Worm (Caenorhabditis elegans) whole organism, L4 larva: ENCODE measurements around the gene dct-18.

ENCODE experiments used
- F26F4.8 ChIP-seq: fragments of 200-800 bp; sonication (Bioruptor generic); conservative IDR thresholded peaks from 2 replicates; pipeline ENCODE4 v1.3.6; 2022; ENCODE audit warnings: missing genetic modification characterization, missing compliant biosample characterization
- F37D6.2 ChIP-seq: sonication (generic microtip); optimal IDR thresholded peaks from 2 replicates; lab custom pipeline; 2016; ENCODE audit warnings: mild to moderate bottlenecking, missing genetic modification characterization, missing compliant biosample characterization
- T20F7.1 ChIP-seq: fragments of 200-800 bp; sonication (Bioruptor generic); optimal IDR thresholded peaks from 2 replicates; lab custom pipeline; 2018; ENCODE audit warnings: mild to moderate bottlenecking, missing genetic modification characterization, missing compliant biosample characterization
- Y105C5A.15 ChIP-seq: fragments of 200-800 bp; sonication (Bioruptor generic); IDR thresholded peaks from 2 replicates; pipeline ENCODE4 v1.3.6; 2022; ENCODE audit warnings: missing genetic modification characterization, missing compliant biosample characterization
- Y48G9A.11 ChIP-seq: fragments of 200-800 bp; sonication (Bioruptor generic); IDR thresholded peaks from 2 replicates; pipeline ENCODE4 v1.3.6; 2022; ENCODE audit warnings: missing genetic modification reagents, missing genetic modification characterization, missing compliant biosample characterization
- Y5F2A.4 ChIP-seq: fragments of 200-800 bp; sonication (Bioruptor generic); optimal IDR thresholded peaks from 2 replicates; lab custom pipeline; 2018; ENCODE audit warnings: mild to moderate bottlenecking, missing genetic modification characterization, missing compliant biosample characterization
- ZK546.5 ChIP-seq, 2 experiments: sonication (generic microtip); optimal IDR thresholded peaks; 2 replicates each; lab custom pipeline; 2017; ENCODE audit warnings: missing biosample characterization in 2 of 2, missing genetic modification characterization in 2 of 2
- aly-2 ChIP-seq: sonication (generic microtip); optimal IDR thresholded peaks from 2 replicates; lab custom pipeline; 2018; ENCODE audit warnings: missing biosample characterization, missing genetic modification characterization
- ceh-32 ChIP-seq: sonication (generic microtip); optimal IDR thresholded peaks from 2 replicates; lab custom pipeline; 2016; ENCODE audit warnings: mild to moderate bottlenecking, missing genetic modification characterization, missing compliant biosample characterization; ENCODE audit not compliant: poor library complexity
- ceh-44 ChIP-seq: fragments of 200-800 bp; sonication (Bioruptor generic); IDR thresholded peaks from 2 replicates; pipeline ENCODE4 v1.3.6; 2022; ENCODE audit warnings: missing genetic modification reagents, missing genetic modification characterization, missing compliant biosample characterization
- ceh-82 ChIP-seq: sonication (generic microtip); optimal IDR thresholded peaks from 2 replicates; lab custom pipeline; 2017; ENCODE audit warnings: missing biosample characterization, missing genetic modification characterization
- ctbp-1 ChIP-seq: fragments of 200-800 bp; sonication (Bioruptor generic); IDR thresholded peaks from 2 replicates; pipeline ENCODE4 v1.3.6; 2022; ENCODE audit warnings: missing genetic modification reagents, missing genetic modification characterization, missing compliant biosample characterization
- daf-8 ChIP-seq: fragments of 200-800 bp; sonication (Bioruptor generic); IDR thresholded peaks from 2 replicates; pipeline ENCODE4 v1.3.6; 2022; ENCODE audit warnings: missing genetic modification characterization, missing compliant biosample characterization
- dmd-9 ChIP-seq: fragments of 200-800 bp; sonication (Bioruptor generic); IDR thresholded peaks from 2 replicates; pipeline ENCODE4 v1.3.6; 2022; ENCODE audit warnings: missing genetic modification reagents, missing genetic modification characterization, missing compliant biosample characterization
- dve-1 ChIP-seq: sonication (generic microtip); optimal IDR thresholded peaks from 2 replicates; lab custom pipeline; 2017; ENCODE audit warnings: antibody characterized with exemption, mild to moderate bottlenecking, missing genetic modification characterization, missing compliant biosample characterization; ENCODE audit not compliant: insufficient read depth
- egl-27 ChIP-seq: sonication (generic microtip); optimal IDR thresholded peaks from 3 replicates; lab custom pipeline; 2017; ENCODE audit warnings: missing biosample characterization, missing genetic modification reagents, missing genetic modification characterization
- egl-43 ChIP-seq: fragments of 200-800 bp; sonication (Bioruptor generic); IDR thresholded peaks from 2 replicates; pipeline ENCODE4 v1.3.6; 2022; ENCODE audit warnings: missing genetic modification reagents, missing genetic modification characterization, missing compliant biosample characterization
- fkh-10 ChIP-seq: fragments of 150-350 bp; optimal IDR thresholded peaks from 2 replicates; lab custom pipeline; 2014; ENCODE audit warnings: missing biosample characterization, missing genetic modification reagents, missing genetic modification characterization
- gei-8 ChIP-seq: fragments of 200-800 bp; sonication (Bioruptor generic); optimal IDR thresholded peaks from 2 replicates; lab custom pipeline; 2018; ENCODE audit warnings: mild to moderate bottlenecking, missing genetic modification characterization, missing compliant biosample characterization
- hif-1 ChIP-seq, 2 experiments: sonication (generic microtip); optimal IDR thresholded peaks; 2 replicates each; lab custom pipeline; 2016 to 2017; ENCODE audit warnings: missing compliant biosample characterization in 2 of 2, missing genetic modification characterization in 2 of 2, missing genetic modification reagents in 2 of 2, missing genotype in 2 of 2, mild to moderate bottlenecking in 1 of 2
- hlh-11 ChIP-seq: fragments of 200-800 bp; sonication (Bioruptor generic); optimal IDR thresholded peaks from 2 replicates; lab custom pipeline; 2018; ENCODE audit warnings: mild to moderate bottlenecking, missing genetic modification characterization, missing compliant biosample characterization
- hlh-30 ChIP-seq: sonication (generic microtip); optimal IDR thresholded peaks from 2 replicates; lab custom pipeline; 2017; ENCODE audit warnings: antibody characterized with exemption, mild to moderate bottlenecking, missing genetic modification characterization, missing compliant biosample characterization; ENCODE audit not compliant: insufficient read depth
- jun-1 ChIP-seq: fragments of 150-350 bp; optimal IDR thresholded peaks from 2 replicates; lab custom pipeline; 2014; ENCODE audit warnings: missing biosample characterization, missing genetic modification reagents, missing genetic modification characterization
- lir-3 ChIP-seq: sonication (generic microtip); optimal IDR thresholded peaks from 2 replicates; lab custom pipeline; 2016; ENCODE audit warnings: mild to moderate bottlenecking, missing genetic modification characterization, missing compliant biosample characterization
- lsy-2 ChIP-seq, 2 experiments: fragments of 150-350 bp in 1 of 2; sonication (generic microtip) in 1 of 2; optimal IDR thresholded peaks; 2 replicates each; lab custom pipeline; 2014 to 2017; ENCODE audit warnings: missing biosample characterization in 2 of 2, missing genetic modification characterization in 2 of 2
- madf-5 ChIP-seq, 2 experiments: fragments of 200-800 bp; sonication (Bioruptor generic); IDR thresholded peaks; 2 replicates each; pipeline ENCODE4 v1.3.6; 2022; ENCODE audit warnings: missing compliant biosample characterization in 2 of 2, missing genetic modification characterization in 2 of 2
- mdl-1 ChIP-seq, 2 experiments: fragments of 150-350 bp in 1 of 2; sonication (generic microtip) in 1 of 2; optimal IDR thresholded peaks; 2 replicates each; lab custom pipeline; 2014 to 2017; ENCODE audit warnings: missing biosample characterization in 2 of 2, missing genetic modification characterization in 2 of 2
- mdt-29 ChIP-seq: fragments of 200-800 bp; sonication (Bioruptor generic); IDR thresholded peaks from 2 replicates; pipeline ENCODE4 v1.3.6; 2022; ENCODE audit warnings: missing genetic modification reagents, missing genetic modification characterization, missing compliant biosample characterization
- mep-1 ChIP-seq: fragments of 150-350 bp; sonication (generic microtip); optimal IDR thresholded peaks from 3 replicates; lab custom pipeline; 2014; ENCODE audit warnings: missing biosample characterization, missing genetic modification characterization
- mes-2 ChIP-seq: sonication (generic microtip); optimal IDR thresholded peaks from 2 replicates; lab custom pipeline; 2016; ENCODE audit warnings: missing genotype, mild to moderate bottlenecking, missing genetic modification characterization, missing compliant biosample characterization; ENCODE audit not compliant: poor library complexity, severe bottlenecking
- mxl-3 ChIP-seq: fragments of 200-800 bp; sonication (Bioruptor generic); optimal IDR thresholded peaks from 2 replicates; lab custom pipeline; 2018; ENCODE audit warnings: mild to moderate bottlenecking, missing genetic modification characterization, missing compliant biosample characterization
- nhr-10 ChIP-seq: fragments of 150-350 bp; optimal IDR thresholded peaks from 2 replicates; lab custom pipeline; 2014; ENCODE audit warnings: missing biosample characterization, missing genetic modification characterization
- nhr-25 ChIP-seq: sonication (generic microtip); optimal IDR thresholded peaks from 2 replicates; lab custom pipeline; 2017; ENCODE audit warnings: missing genetic modification characterization, mild to moderate bottlenecking, missing compliant biosample characterization, antibody characterized with exemption, moderate library complexity, borderline replicate concordance; ENCODE audit not compliant: insufficient read depth
- nhr-28 ChIP-seq: fragments of 150-350 bp; optimal IDR thresholded peaks from 2 replicates; lab custom pipeline; 2014; ENCODE audit warnings: missing biosample characterization, missing genetic modification characterization
- nhr-6 ChIP-seq: fragments of 150-350 bp; optimal IDR thresholded peaks from 2 replicates; lab custom pipeline; 2014; ENCODE audit warnings: missing biosample characterization, missing genetic modification characterization
- pha-4 ChIP-seq, 2 experiments: fragments of 150-350 bp in 1 of 2; fragments of 200-800 bp in 1 of 2; sonication (Bioruptor generic) in 1 of 2; IDR thresholded peaks in 1 of 2; optimal IDR thresholded peaks in 1 of 2; 2 replicates each; pipeline versions ENCODE4 v1.3.6 to Lab custom; 2014 to 2022; ENCODE audit warnings: missing genetic modification characterization in 2 of 2, missing genetic modification reagents in 2 of 2, missing biosample characterization in 1 of 2, missing compliant biosample characterization in 1 of 2
- php-3 ChIP-seq: fragments of 200-800 bp; sonication (Bioruptor generic); IDR thresholded peaks from 2 replicates; pipeline ENCODE4 v1.3.6; 2022; ENCODE audit warnings: missing genetic modification reagents, missing genetic modification characterization, missing compliant biosample characterization
- pqm-1 ChIP-seq: sonication (generic microtip); optimal IDR thresholded peaks from 2 replicates; lab custom pipeline; 2017; ENCODE audit warnings: missing biosample characterization, missing genetic modification characterization
- rbr-2 ChIP-seq: sonication (generic microtip); optimal IDR thresholded peaks from 2 replicates; lab custom pipeline; 2016; ENCODE audit warnings: missing genotype, missing genetic modification characterization, missing compliant biosample characterization
- snpc-1.2 ChIP-seq: fragments of 200-800 bp; sonication (Bioruptor generic); IDR thresholded peaks from 2 replicates; pipeline ENCODE4 v1.3.6; 2022; ENCODE audit warnings: missing genetic modification reagents, missing genetic modification characterization, missing compliant biosample characterization
- snpc-4 ChIP-seq: fragments of 150-350 bp; optimal IDR thresholded peaks from 2 replicates; lab custom pipeline; 2014; ENCODE audit warnings: missing biosample characterization, missing genetic modification characterization
- unc-130 ChIP-seq: sonication (generic microtip); optimal IDR thresholded peaks from 2 replicates; lab custom pipeline; 2016; ENCODE audit warnings: missing genetic modification reagents, missing genetic modification characterization, missing compliant biosample characterization
- unc-39 ChIP-seq: sonication (generic microtip); optimal IDR thresholded peaks from 2 replicates; lab custom pipeline; 2017; ENCODE audit warnings: missing biosample characterization, missing genetic modification characterization
- unc-62 ChIP-seq, 3 experiments: fragments of 150-350 bp in 1 of 3; sonication (generic microtip); optimal IDR thresholded peaks in 2 of 3; peaks in 1 of 3; 1 replicate in 1 of 3; 2 replicates in 2 of 3; lab custom pipeline; 2014 to 2017; ENCODE audit warnings: missing biosample characterization in 3 of 3, missing genetic modification characterization in 3 of 3, missing genetic modification reagents in 3 of 3, missing genotype in 1 of 3
- zfp-3 ChIP-seq: fragments of 200-800 bp; sonication (Bioruptor generic); conservative IDR thresholded peaks from 2 replicates; pipeline ENCODE4 v1.3.6; 2022; ENCODE audit warnings: missing genetic modification reagents, missing genetic modification characterization, missing compliant biosample characterization

The dct-18 gene

DNA sequence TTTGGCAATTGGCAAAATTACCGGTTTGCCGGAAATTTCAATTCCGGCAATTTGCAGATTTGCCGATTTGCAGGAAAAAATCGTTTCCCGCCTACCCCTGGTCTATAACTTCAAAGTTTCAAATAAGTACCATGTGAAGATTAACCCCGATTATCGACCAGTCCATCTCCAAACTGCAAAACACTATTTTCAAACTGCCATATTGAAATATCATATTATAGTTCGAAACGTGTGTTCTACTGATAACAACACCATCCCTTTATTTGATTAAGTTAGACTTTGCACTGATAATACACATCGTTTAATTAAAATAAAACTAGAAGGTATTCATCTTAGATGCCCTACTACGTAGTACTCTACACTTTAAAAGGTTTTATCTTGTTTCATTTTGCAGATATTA lies 1.5 kb upstream of the dct-18 start:
- no peak for TF ChIP-seq mep-1 (tag; lab: Kevin White, UChicago)
- TF ChIP-seq unc-62 (GFP tag; optimal IDR thresholded peaks at IDR 0.05 in 1 of 2; lab: Kevin White, UChicago) = peak in 1 of 2 experiments; percentile 87
- no peak for TF ChIP-seq unc-62 (tag; optimal IDR thresholded peaks at IDR 0.05; lab: Kevin White, UChicago)
- no peak for TF ChIP-seq gei-8 (GFP tag; lab: Kevin White, UChicago)
- TF ChIP-seq pqm-1 = peak; percentile 44
- TF ChIP-seq pha-4 (GFP tag; IDR thresholded peaks at IDR 0.05; lab: Robert Waterston, UW) = no peak
- no peak for TF ChIP-seq pha-4 (tag; optimal IDR thresholded peaks at IDR 0.05; lab: Kevin White, UChicago)
- TF ChIP-seq hlh-11 (tag; lab: Kevin White, UChicago) = no peak
- no peak for TF ChIP-seq mes-2 (tag; lab: Kevin White, UChicago)
- TF ChIP-seq dmd-9 = no peak
- no peak for TF ChIP-seq Y105C5A.15 (GFP tag; lab: Robert Waterston, UW)
- TF ChIP-seq hif-1 (tag; optimal IDR thresholded peaks at IDR 0.05; lab: Kevin White, UChicago) = no peak
- no peak for TF ChIP-seq zfp-3 (GFP tag; lab: Robert Waterston, UW)
- no peak for TF ChIP-seq aly-2 (tag; lab: Kevin White, UChicago)
- TF ChIP-seq snpc-1.2 (GFP tag; lab: Robert Waterston, UW) = no peak

DNA sequence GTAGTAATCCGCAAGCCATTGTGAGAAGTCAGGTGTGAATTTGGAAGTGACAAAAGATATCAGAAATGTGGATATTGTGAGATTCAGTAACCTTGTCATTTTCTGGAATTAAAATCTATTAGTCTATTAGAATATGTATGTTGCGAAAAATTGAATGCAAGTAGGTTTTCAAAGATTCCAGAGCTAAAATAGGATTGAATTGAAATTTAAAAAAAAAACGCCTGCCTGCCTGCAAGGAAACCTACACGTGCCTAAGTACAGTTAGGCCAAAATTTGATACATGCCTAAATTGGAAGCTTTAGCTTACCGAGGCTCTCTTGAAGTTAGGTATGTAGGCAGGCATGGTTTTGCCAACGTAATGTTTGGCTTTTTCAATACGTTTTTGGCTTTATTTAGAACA lies 3.6 kb downstream of the dct-18 start, which contains the start of gene lips-9:
Gene lips-9 (minus strand): TSS at position 101 of the 400 bp plus-strand sequence.
- TF ChIP-seq ZK546.5 (tag; optimal IDR thresholded peaks at IDR 0.05; lab: Kevin White, UChicago) (no peak), rbr-2 (tag; lab: Kevin White, UChicago) (no peak), hlh-11 (tag; lab: Kevin White, UChicago) (no peak), ctbp-1 (GFP tag; lab: Robert Waterston, UW) (no peak), dmd-9 (no peak), nhr-10 (tag; lab: Kevin White, UChicago) (no peak), mdt-29 (GFP tag; lab: Robert Waterston, UW) (no peak), egl-27 (tag; lab: Kevin White, UChicago) (no peak), daf-8 (no peak), T20F7.1 (GFP tag; lab: Kevin White, UChicago) (no peak), pqm-1 (no peak), unc-39 (no peak)

ce11 chrII:12939161-12939560 lies 7.5 kb downstream of the dct-18 start:
- TF ChIP-seq nhr-25 (tag; lab: Kevin White, UChicago) (no peak), php-3 (GFP tag; lab: Robert Waterston, UW) (no peak), mxl-3 (peak; percentile 61), ceh-32 (no peak), Y5F2A.4 (GFP tag; lab: Kevin White, UChicago) (no peak), mdl-1 (tag; optimal IDR thresholded peaks at IDR 0.05; lab: Kevin White, UChicago) (peak in 1 of 2 experiments; percentile 32), snpc-4 (tag; lab: Kevin White, UChicago) (no peak), hlh-30 (peak; percentile 50), lir-3 (tag; lab: Kevin White, UChicago) (no peak), nhr-6 (tag; lab: Kevin White, UChicago) (no peak), hlh-11 (tag; lab: Kevin White, UChicago) (peak; percentile 29), mep-1 (tag; lab: Kevin White, UChicago) (peak; percentile 37), ceh-44 (GFP tag; lab: Robert Waterston, UW) (no peak), madf-5 (GFP tag; IDR thresholded peaks at IDR 0.05; lab: Robert Waterston, UW) (no peak), F37D6.2 (tag; lab: Kevin White, UChicago) (no peak), Y48G9A.11 (GFP tag; lab: Robert Waterston, UW) (no peak), fkh-10 (GFP tag; lab: Kevin White, UChicago) (no peak), pha-4 (GFP tag; IDR thresholded peaks at IDR 0.05; lab: Robert Waterston, UW) (no peak), pha-4 (tag; optimal IDR thresholded peaks at IDR 0.05; lab: Kevin White, UChicago) (no peak), nhr-28 (peak; percentile 68), ceh-82 (tag; lab: Kevin White, UChicago) (no peak), unc-130 (no peak), jun-1 (tag; lab: Kevin White, UChicago) (no peak), lsy-2 (tag; optimal IDR thresholded peaks at IDR 0.05; lab: Kevin White, UChicago) (no peak), dve-1 (tag; lab: Kevin White, UChicago) (peak; percentile 35), egl-43 (GFP tag; lab: Robert Waterston, UW) (no peak), F26F4.8 (GFP tag; lab: Robert Waterston, UW) (no peak)
